Fruit fly (Drosophila melanogaster) whole organism, prepupa: ENCODE data around the gene Acp95EF.

Experiments
- Blimp-1 ChIP-seq: fragments of 200-800 bp; sonication (Bioruptor generic); optimal IDR thresholded peaks from 3 replicates; lab custom pipeline; 2017; ENCODE audit warnings: missing biosample characterization, missing genetic modification characterization, mild to moderate bottlenecking, moderate library complexity, missing genetic modification reagents
- CG10631 ChIP-seq: fragments of 200-800 bp; sonication (Bioruptor generic); optimal IDR thresholded peaks from 2 replicates; lab custom pipeline; 2016; ENCODE audit warnings: missing biosample characterization, missing genetic modification characterization
- CG10669 ChIP-seq: fragments of 200-800 bp; sonication (Bioruptor generic); optimal IDR thresholded peaks from 3 replicates; lab custom pipeline; 2018; ENCODE audit warnings: missing biosample characterization, mild to moderate bottlenecking, missing genetic modification characterization, moderate library complexity
- CG11294 ChIP-seq: fragments of 200-800 bp; sonication (Bioruptor generic); IDR thresholded peaks from 2 replicates; pipeline ENCODE4 v1.3.6; 2022; ENCODE audit warnings: missing biosample characterization, missing genetic modification characterization
- CG11762 ChIP-seq: fragments of 200-800 bp; sonication (Bioruptor generic); optimal IDR thresholded peaks from 3 replicates; lab custom pipeline; 2016; ENCODE audit warnings: missing biosample characterization, missing genetic modification characterization; ENCODE audit not compliant: insufficient read depth
- CG11902 ChIP-seq: fragments of 200-800 bp; sonication (Bioruptor generic); optimal IDR thresholded peaks from 3 replicates; lab custom pipeline; 2016; ENCODE audit warnings: missing biosample characterization, missing genetic modification characterization
- CG15336 ChIP-seq: fragments of 200-800 bp; sonication (Bioruptor generic); IDR thresholded peaks from 2 replicates; pipeline ENCODE4 v1.3.6; 2022; ENCODE audit warnings: missing biosample characterization, missing genetic modification characterization
- CG1621 ChIP-seq: fragments of 200-800 bp; sonication (Bioruptor generic); optimal IDR thresholded peaks from 3 replicates; lab custom pipeline; 2018; ENCODE audit warnings: missing biosample characterization, mild to moderate bottlenecking, missing genetic modification characterization
- CG16779 ChIP-seq: fragments of 200-800 bp; sonication (Bioruptor generic); optimal IDR thresholded peaks from 3 replicates; lab custom pipeline; 2017; ENCODE audit warnings: missing biosample characterization, mild to moderate bottlenecking, missing genetic modification characterization
- CG3032 ChIP-seq: fragments of 200-800 bp; optimal IDR thresholded peaks from 2 replicates; lab custom pipeline; 2019; ENCODE audit warnings: missing biosample characterization, mild to moderate bottlenecking, missing genetic modification characterization, moderate library complexity
- CG31627 ChIP-seq: fragments of 200-800 bp; sonication (Bioruptor generic); optimal IDR thresholded peaks from 3 replicates; lab custom pipeline; 2016; ENCODE audit warnings: missing biosample characterization, missing genetic modification characterization
- CG34406 ChIP-seq: fragments of 200-800 bp; sonication (Bioruptor generic); optimal IDR thresholded peaks from 3 replicates; lab custom pipeline; 2016; ENCODE audit warnings: missing biosample characterization, missing genetic modification characterization
- CG3919 ChIP-seq: fragments of 200-800 bp; sonication (Bioruptor generic); optimal IDR thresholded peaks from 3 replicates; lab custom pipeline; 2016; ENCODE audit warnings: missing biosample characterization, missing genetic modification characterization
- CG6163 ChIP-seq: fragments of 200-800 bp; sonication (Bioruptor generic); IDR thresholded peaks from 3 replicates; pipeline ENCODE4 v1.3.6; 2022; ENCODE audit warnings: missing biosample characterization, missing genetic modification characterization
- CG6276 ChIP-seq: fragments of 200-800 bp; sonication (Bioruptor generic); optimal IDR thresholded peaks from 2 replicates; lab custom pipeline; 2017; ENCODE audit warnings: missing biosample characterization, mild to moderate bottlenecking, missing genetic modification characterization
- CG6792 ChIP-seq: fragments of 200-800 bp; sonication (Bioruptor generic); optimal IDR thresholded peaks from 3 replicates; lab custom pipeline; 2016; ENCODE audit warnings: missing biosample characterization, missing genetic modification characterization
- CG6808 ChIP-seq: fragments of 200-800 bp; sonication (Bioruptor generic); optimal IDR thresholded peaks from 3 replicates; lab custom pipeline; 2017; ENCODE audit warnings: missing biosample characterization, missing genetic modification characterization, mild to moderate bottlenecking, moderate library complexity, missing genetic modification reagents
- CG6854 ChIP-seq: fragments of 200-800 bp; sonication (Bioruptor generic); optimal IDR thresholded peaks from 2 replicates; lab custom pipeline; 2017; ENCODE audit warnings: missing biosample characterization, mild to moderate bottlenecking, missing genetic modification characterization
- CG7368 ChIP-seq: fragments of 200-800 bp; sonication (Bioruptor generic); optimal IDR thresholded peaks from 3 replicates; lab custom pipeline; 2016; ENCODE audit warnings: missing biosample characterization, missing genetic modification characterization
- CG8119 ChIP-seq: fragments of 200-800 bp; sonication (Bioruptor generic); IDR thresholded peaks from 3 replicates; pipeline ENCODE4 v1.3.6; 2022; ENCODE audit warnings: missing biosample characterization, missing genetic modification characterization
- CG9139 ChIP-seq: fragments of 200-800 bp; sonication (Bioruptor generic); optimal IDR thresholded peaks from 3 replicates; lab custom pipeline; 2017; ENCODE audit warnings: missing biosample characterization, mild to moderate bottlenecking, missing genetic modification characterization
- Eip75B ChIP-seq: fragments of 200-800 bp; sonication (Bioruptor generic); optimal IDR thresholded peaks from 3 replicates; lab custom pipeline; 2016; ENCODE audit warnings: missing biosample characterization, missing genetic modification characterization
- Eip78C ChIP-seq: fragments of 200-800 bp; sonication (Bioruptor generic); peaks from one replicate; lab custom pipeline; 2016; ENCODE audit warnings: missing biosample characterization, missing genetic modification characterization
- Eip93F ChIP-seq: fragments of 200-800 bp; sonication (Bioruptor generic); optimal IDR thresholded peaks from 2 replicates; lab custom pipeline; 2016; ENCODE audit warnings: missing biosample characterization, mild to moderate bottlenecking, missing genetic modification characterization
- Ets96B ChIP-seq: fragments of 200-800 bp; optimal IDR thresholded peaks from 2 replicates; lab custom pipeline; 2019; ENCODE audit warnings: missing biosample characterization, mild to moderate bottlenecking, missing genetic modification characterization, moderate library complexity
- Gug ChIP-seq: fragments of 200-800 bp; sonication (Bioruptor generic); IDR thresholded peaks from 2 replicates; pipeline ENCODE4 v1.3.6; 2022; ENCODE audit warnings: missing biosample characterization, missing genetic modification characterization
- Hr39 ChIP-seq: fragments of 200-800 bp; sonication (Bioruptor generic); optimal IDR thresholded peaks from 2 replicates; lab custom pipeline; 2016; ENCODE audit warnings: missing biosample characterization, missing genetic modification characterization
- Met ChIP-seq: fragments of 200-800 bp; sonication (Bioruptor generic); optimal IDR thresholded peaks from 3 replicates; lab custom pipeline; 2016; ENCODE audit warnings: missing biosample characterization, missing genetic modification characterization
- OdsH ChIP-seq: fragments of 200-800 bp; sonication (Bioruptor generic); optimal IDR thresholded peaks from 3 replicates; lab custom pipeline; 2016; ENCODE audit warnings: missing biosample characterization, missing genetic modification characterization
- Smox ChIP-seq: fragments of 200-800 bp; sonication (Bioruptor generic); optimal IDR thresholded peaks from 3 replicates; lab custom pipeline; 2016; ENCODE audit warnings: missing biosample characterization, missing genetic modification characterization
- Sox102F ChIP-seq: fragments of 200-800 bp; sonication (Bioruptor generic); optimal IDR thresholded peaks from 2 replicates; lab custom pipeline; 2016; ENCODE audit warnings: missing biosample characterization, mild to moderate bottlenecking, missing genetic modification characterization
- Sox14 ChIP-seq: fragments of 200-800 bp; sonication (Bioruptor generic); optimal IDR thresholded peaks from 3 replicates; lab custom pipeline; 2016; ENCODE audit warnings: missing biosample characterization, missing genetic modification characterization
- Sox15 ChIP-seq: fragments of 200-800 bp; sonication (Bioruptor generic); optimal IDR thresholded peaks from 3 replicates; lab custom pipeline; 2016; ENCODE audit warnings: missing biosample characterization, missing genetic modification characterization
- achi ChIP-seq: fragments of 200-800 bp; sonication (Bioruptor generic); optimal IDR thresholded peaks from 3 replicates; lab custom pipeline; 2016; ENCODE audit warnings: missing biosample characterization, missing genetic modification characterization
- acj6 ChIP-seq: fragments of 200-800 bp; sonication (Bioruptor generic); optimal IDR thresholded peaks from 3 replicates; lab custom pipeline; 2016; ENCODE audit warnings: missing biosample characterization, missing genetic modification characterization
- cyc ChIP-seq: fragments of 200-800 bp; sonication (Bioruptor generic); optimal IDR thresholded peaks from 3 replicates; lab custom pipeline; 2016; ENCODE audit warnings: missing biosample characterization, missing genetic modification characterization
- dac ChIP-seq: fragments of 200-800 bp; sonication (Bioruptor generic); optimal IDR thresholded peaks from 2 replicates; lab custom pipeline; 2017; ENCODE audit warnings: missing biosample characterization, mild to moderate bottlenecking, missing genetic modification characterization
- dsx ChIP-seq: fragments of 200-800 bp; optimal IDR thresholded peaks from 3 replicates; lab custom pipeline; 2019; ENCODE audit warnings: missing biosample characterization, mild to moderate bottlenecking, missing genetic modification characterization, moderate library complexity; ENCODE audit not compliant: poor library complexity, severe bottlenecking
- esn ChIP-seq: fragments of 200-800 bp; sonication (Bioruptor generic); optimal IDR thresholded peaks from 2 replicates; lab custom pipeline; 2016; ENCODE audit warnings: missing biosample characterization, mild to moderate bottlenecking, missing genetic modification characterization, moderate library complexity
- fd59A ChIP-seq: fragments of 200-800 bp; sonication (Bioruptor generic); optimal IDR thresholded peaks from 2 replicates; lab custom pipeline; 2017; ENCODE audit warnings: missing biosample characterization, mild to moderate bottlenecking, missing genetic modification characterization, missing genetic modification reagents
- fd85E ChIP-seq: fragments of 200-800 bp; sonication (Bioruptor generic); optimal IDR thresholded peaks from 3 replicates; lab custom pipeline; 2016; ENCODE audit warnings: missing biosample characterization, missing genetic modification characterization
- fkh ChIP-seq: fragments of 200-800 bp; sonication (Bioruptor generic); optimal IDR thresholded peaks from 3 replicates; lab custom pipeline; 2017; ENCODE audit warnings: missing biosample characterization, mild to moderate bottlenecking, missing genetic modification characterization, moderate library complexity
- lz ChIP-seq: fragments of 200-800 bp; sonication (Bioruptor generic); optimal IDR thresholded peaks from 3 replicates; lab custom pipeline; 2016; ENCODE audit warnings: missing biosample characterization, missing genetic modification characterization
- net ChIP-seq: fragments of 200-800 bp; sonication (Bioruptor generic); optimal IDR thresholded peaks from 3 replicates; lab custom pipeline; 2016; ENCODE audit warnings: missing biosample characterization, missing genetic modification characterization
- pdm3 ChIP-seq: fragments of 200-800 bp; sonication (Bioruptor generic); optimal IDR thresholded peaks from 3 replicates; lab custom pipeline; 2016; ENCODE audit warnings: missing biosample characterization, missing genetic modification characterization
- salr ChIP-seq, 2 experiments: fragments of 200-800 bp; sonication (Bioruptor generic); optimal IDR thresholded peaks; 3 replicates each; lab custom pipeline; 2016 to 2018; ENCODE audit warnings: missing biosample characterization in 2 of 2, missing genetic modification characterization in 2 of 2, mild to moderate bottlenecking in 1 of 2
- spab ChIP-seq: fragments of 200-800 bp; sonication (Bioruptor generic); optimal IDR thresholded peaks from 2 replicates; lab custom pipeline; 2017; ENCODE audit warnings: missing biosample characterization, mild to moderate bottlenecking, missing genetic modification characterization, missing genetic modification reagents
- ss ChIP-seq, 2 experiments: fragments of 200-800 bp; sonication (Bioruptor generic); optimal IDR thresholded peaks; 2 replicates in 1 of 2; 3 replicates in 1 of 2; lab custom pipeline; 2017 to 2018; ENCODE audit warnings: mild to moderate bottlenecking in 2 of 2, missing biosample characterization in 2 of 2, missing genetic modification characterization in 2 of 2, moderate library complexity in 1 of 2
- svp ChIP-seq: fragments of 200-800 bp; sonication (Bioruptor generic); peaks from one replicate; lab custom pipeline; 2016; ENCODE audit warnings: missing biosample characterization, missing genetic modification characterization
- topi ChIP-seq: fragments of 200-800 bp; sonication (Bioruptor generic); optimal IDR thresholded peaks from 3 replicates; lab custom pipeline; 2016; ENCODE audit warnings: missing biosample characterization, missing genetic modification characterization
- vri ChIP-seq: fragments of 200-800 bp; sonication (Bioruptor generic); optimal IDR thresholded peaks from 3 replicates; lab custom pipeline; 2016; ENCODE audit warnings: missing biosample characterization, mild to moderate bottlenecking, missing genetic modification characterization

Gene Acp95EF

DNA sequence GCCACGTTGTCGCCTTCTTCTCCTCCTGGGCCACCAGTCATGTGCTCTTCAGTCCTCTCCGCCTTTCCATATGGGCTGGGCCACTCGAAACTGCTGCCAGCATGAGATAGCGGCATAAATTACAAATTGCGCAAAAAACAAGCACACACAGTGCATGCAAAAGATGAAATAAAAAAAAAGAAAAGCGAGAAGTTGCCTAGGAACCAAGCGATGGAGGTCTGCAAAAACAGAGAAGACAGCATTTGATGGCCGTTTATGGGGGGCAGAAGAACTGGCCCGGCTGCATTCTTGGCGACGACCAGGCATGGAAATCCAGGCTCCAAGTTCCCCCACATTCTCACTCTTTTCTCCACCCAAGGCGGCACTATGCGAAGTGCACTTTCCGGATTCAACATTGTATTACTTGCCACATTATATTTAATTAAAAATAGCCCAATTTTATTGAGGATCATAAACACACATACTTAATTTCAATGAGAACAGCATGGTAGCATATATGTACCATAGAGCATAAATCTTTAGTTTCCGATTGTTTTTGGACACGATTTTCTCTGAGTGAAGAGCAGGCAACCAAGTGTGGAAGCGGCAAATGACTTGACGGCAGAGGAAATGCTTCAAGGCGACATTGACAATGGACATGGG is 32.7 kb downstream of the Acp95EF start:
- no peak for TF ChIP-seq esn (GFP tag; lab: Kevin White, UChicago)
- TF ChIP-seq CG1621 (tag; lab: Kevin White, UChicago): peak; percentile 2
- TF ChIP-seq CG11762 (GFP tag; lab: Kevin White, UChicago): peak; percentile 15
- TF ChIP-seq CG11294: 0 out of 2 replicates have a peak, but pooled peaks have one; percentile 21
- TF ChIP-seq spab (GFP tag; lab: Kevin White, UChicago): peak; percentile 32
- no peak for TF ChIP-seq Met
- no peak for TF ChIP-seq topi (GFP tag; lab: Kevin White, UChicago)
- TF ChIP-seq vri (GFP tag; lab: Kevin White, UChicago): no peak
- TF ChIP-seq CG34406 (GFP tag; lab: Kevin White, UChicago): peak; percentile 8
- peak; percentile 62 for TF ChIP-seq achi
- peak; percentile 67 for TF ChIP-seq CG3919
- TF ChIP-seq CG15336 (GFP tag; lab: Robert Waterston, UW): peak; percentile 55
- peak; percentile 51 for TF ChIP-seq CG10669 (GFP tag; lab: Kevin White, UChicago)
- peak; percentile 41 to 79 for TF ChIP-seq ss (GFP tag; optimal IDR thresholded peaks at IDR 0.05; lab: Kevin White, UChicago)
- TF ChIP-seq CG10631: peak; percentile 75
- TF ChIP-seq CG7368 (GFP tag; lab: Kevin White, UChicago): no peak
- no peak for TF ChIP-seq CG11902
- no peak for TF ChIP-seq Hr39
- TF ChIP-seq salr (GFP tag; optimal IDR thresholded peaks at IDR 0.05; lab: Kevin White, UChicago): peak in 1 of 2 experiments; percentile 58
- peak; percentile 54; the same call in 2 of the 3 replicates for TF ChIP-seq CG6163 (GFP tag; lab: Robert Waterston, UW)
- no peak for TF ChIP-seq Sox15 (GFP tag; lab: Kevin White, UChicago)
- no peak for TF ChIP-seq dac (GFP tag; lab: Kevin White, UChicago)
- peak; percentile 79 for TF ChIP-seq Eip78C (GFP tag; lab: Kevin White, UChicago)
- no peak for TF ChIP-seq lz (GFP tag; lab: Kevin White, UChicago)
- TF ChIP-seq CG6808 (GFP tag; lab: Kevin White, UChicago): peak; percentile 51
- no peak for TF ChIP-seq Sox102F (GFP tag; lab: Kevin White, UChicago)
- no peak for TF ChIP-seq Eip93F (GFP tag; lab: Kevin White, UChicago)
- TF ChIP-seq Gug (GFP tag; lab: Robert Waterston, UW): peak; percentile 51
- TF ChIP-seq CG8119: peak; percentile 48; the same call in 2 of the 3 replicates
- TF ChIP-seq Ets96B (tag; lab: Kevin White, UChicago): peak; percentile 66
- TF ChIP-seq CG6276: peak; percentile 52
- no peak for TF ChIP-seq CG6792 (GFP tag; lab: Kevin White, UChicago)
- TF ChIP-seq CG6854 (GFP tag; lab: Kevin White, UChicago): no peak
- peak; percentile 46 for TF ChIP-seq CG3032 (tag; lab: Kevin White, UChicago)
- TF ChIP-seq svp (GFP tag; lab: Kevin White, UChicago): peak; percentile 32
- TF ChIP-seq CG31627 (GFP tag; lab: Kevin White, UChicago): no peak
- TF ChIP-seq CG16779 (tag; lab: Kevin White, UChicago): peak; percentile 21
- TF ChIP-seq OdsH (GFP tag; lab: Kevin White, UChicago): peak; percentile 60
- TF ChIP-seq Sox14 (GFP tag; lab: Kevin White, UChicago): peak; percentile 73
- TF ChIP-seq Eip75B (GFP tag; lab: Kevin White, UChicago): peak; percentile 62
- TF ChIP-seq cyc (GFP tag; lab: Kevin White, UChicago): no peak
- TF ChIP-seq dsx (GFP tag; lab: Kevin White, UChicago): peak; percentile 87
- no peak for TF ChIP-seq Smox (GFP tag; lab: Kevin White, UChicago)
- no peak for TF ChIP-seq fd85E
- TF ChIP-seq fd59A (GFP tag; lab: Kevin White, UChicago): peak; percentile 32
- no peak for TF ChIP-seq CG9139 (GFP tag; lab: Kevin White, UChicago)
- no peak for TF ChIP-seq fkh (GFP tag; lab: Kevin White, UChicago)
- TF ChIP-seq pdm3 (GFP tag; lab: Kevin White, UChicago): peak; percentile 51
- no peak for TF ChIP-seq Blimp-1 (GFP tag; lab: Kevin White, UChicago)
- peak; percentile 40 for TF ChIP-seq acj6 (GFP tag; lab: Kevin White, UChicago)
- peak; percentile 28 for TF ChIP-seq net (GFP tag; lab: Kevin White, UChicago)
